Worm (Caenorhabditis elegans): ENCODE measurements around the gene abl-1.

The abl-1 gene

ce11 chrX:10591208-10591782, 32.7 kb downstream of the abl-1 start:
- no peak for TF ChIP-seq sptf-1 (tag; optimal IDR thresholded peaks at IDR 0.05)
- TF ChIP-seq skn-1 (tag; optimal IDR thresholded peaks at IDR 0.05) = no peak
- peak; percentile 30 for TF ChIP-seq unc-86 (tag; optimal IDR thresholded peaks at IDR 0.05)
- no peak for TF ChIP-seq egl-27 (tag; optimal IDR thresholded peaks at IDR 0.05)
- TF ChIP-seq ztf-11 (tag; optimal IDR thresholded peaks at IDR 0.05) = peak in 1 of 2 experiments; percentile 10
- no peak for TF ChIP-seq C04F5.9 (tag; optimal IDR thresholded peaks at IDR 0.05)
- TF ChIP-seq alr-1 (tag; optimal IDR thresholded peaks at IDR 0.05; ENCODE audit: borderline replicate concordance) = no peak
- no peak for TF ChIP-seq Y116A8C.19 (tag; optimal IDR thresholded peaks at IDR 0.05; ENCODE audit: borderline replicate concordance)
- TF ChIP-seq lin-14 (GFP tag; optimal IDR thresholded peaks at IDR 0.05) = peak; percentile 6

ce11 chrX:10590772-10591171, 33.2 kb downstream of the abl-1 start:
- TF ChIP-seq fkh-10 (GFP tag; optimal IDR thresholded peaks at IDR 0.05) = peak; percentile 75
- peak; percentile 31 for TF ChIP-seq lin-14 (GFP tag; optimal IDR thresholded peaks at IDR 0.05)
- TF ChIP-seq lin-35 (GFP tag; optimal IDR thresholded peaks at IDR 0.05) = no peak
- peak; percentile 2 for TF ChIP-seq nhr-85 (tag)

- TF ChIP-seq fkh-8 (tag; optimal IDR thresholded peaks at IDR 0.05) (peak; percentile 72), ets-5 (GFP tag; IDR thresholded peaks at IDR 0.05) (no peak), lin-35 (GFP tag; optimal IDR thresholded peaks at IDR 0.05) (no peak), ama-1 (optimal IDR thresholded peaks at IDR 0.05) (no peak), zag-1 (tag; optimal IDR thresholded peaks at IDR 0.05) (no peak)
Measured at ce11 chrX:10589465-10589864, 34.5 kb downstream of the abl-1 start, which contains the start of gene F57C7.4. TSS of gene F57C7.4 (minus strand) at chrX:10589565.

ce11 chrX:10576872-10577271, 47.1 kb downstream of the abl-1 start, which contains the start of gene nhx-5:
TSS of gene nhx-5 (plus strand) at chrX:10576953.
- no peak for TF ChIP-seq ama-1 (optimal IDR thresholded peaks at IDR 0.05)
- TF ChIP-seq efl-1 (optimal IDR thresholded peaks at IDR 0.05) = no peak
- peak in 1 of 2 experiments; percentile 35 for TF ChIP-seq efl-1 (GFP tag; optimal IDR thresholded peaks at IDR 0.05 in 1 of 2)

ce11 chrX:10576410-10576809, 47.6 kb downstream of the abl-1 start:
- no peak for TF ChIP-seq fkh-10 (GFP tag; optimal IDR thresholded peaks at IDR 0.05)
- TF ChIP-seq pag-3 (tag; optimal IDR thresholded peaks at IDR 0.05; ENCODE audit: borderline replicate concordance, insufficient read depth) = peak; percentile 16
- peak; percentile 47 for TF ChIP-seq nhr-85 (tag)
- TF ChIP-seq snpc-4 (tag; optimal IDR thresholded peaks at IDR 0.05) = peak; percentile 51
- peak; percentile 50 to 81 for TF ChIP-seq lsy-2 (tag; optimal IDR thresholded peaks at IDR 0.05)
- TF ChIP-seq dsc-1 (tag; optimal IDR thresholded peaks at IDR 0.05) = no peak
- no peak for TF ChIP-seq C34B4.2 (tag; optimal IDR thresholded peaks at IDR 0.05)
- peak in 1 of 2 experiments; percentile 12 for TF ChIP-seq mdl-1 (tag; optimal IDR thresholded peaks at IDR 0.05)
- TF ChIP-seq mef-2 (tag; optimal IDR thresholded peaks at IDR 0.05) = no peak
- no peak for TF ChIP-seq egl-13 (tag; optimal IDR thresholded peaks at IDR 0.05)
- TF ChIP-seq ceh-88 (GFP tag; IDR thresholded peaks at IDR 0.05) = no peak
- no peak for TF ChIP-seq nhr-12 (tag; optimal IDR thresholded peaks at IDR 0.05)
- peak; percentile 21; the same call in 1 of the 2 replicates for TF ChIP-seq isw-1 (GFP tag; IDR thresholded peaks at IDR 0.05)
- TF ChIP-seq lin-14 (GFP tag; optimal IDR thresholded peaks at IDR 0.05) = peak; percentile 85
- no peak for TF ChIP-seq mab-9 (GFP tag; IDR thresholded peaks at IDR 0.05)
- TF ChIP-seq nhr-77 (tag; optimal IDR thresholded peaks at IDR 0.05) = peak; percentile 6
- TF ChIP-seq ceh-82 (tag; optimal IDR thresholded peaks at IDR 0.05) = peak; percentile 22 to 76 (median 66)
- no peak for TF ChIP-seq ceh-8 (GFP tag; optimal IDR thresholded peaks at IDR 0.05)
- TF ChIP-seq ztf-11 (tag; optimal IDR thresholded peaks at IDR 0.05) = no peak
- no peak for TF ChIP-seq F16B12.6 (tag; optimal IDR thresholded peaks at IDR 0.05)
- TF ChIP-seq alr-1 (tag; optimal IDR thresholded peaks at IDR 0.05; ENCODE audit: borderline replicate concordance) = no peak
- no peak for TF ChIP-seq egl-27 (tag; optimal IDR thresholded peaks at IDR 0.05)
- peak; percentile 52 for TF ChIP-seq vab-15 (tag; optimal IDR thresholded peaks at IDR 0.05)
- TF ChIP-seq fkh-8 (tag; optimal IDR thresholded peaks at IDR 0.05) = peak; percentile 46
- no peak for TF ChIP-seq pax-3 (tag; optimal IDR thresholded peaks at IDR 0.05)
- peak; percentile 24 for TF ChIP-seq nhr-19 (GFP tag; conservative IDR thresholded peaks at IDR 0.05)
- no peak for TF ChIP-seq rnt-1 (tag; optimal IDR thresholded peaks at IDR 0.05)
- TF ChIP-seq hlh-17 (GFP tag; optimal IDR thresholded peaks at IDR 0.05; ENCODE audit: borderline replicate concordance) = no peak
- TF ChIP-seq nhr-237 (tag; optimal IDR thresholded peaks at IDR 0.05) = peak; percentile 70
- peak; percentile 46 for TF ChIP-seq mep-1 (tag; optimal IDR thresholded peaks at IDR 0.05)
- TF ChIP-seq xbp-1 (tag; optimal IDR thresholded peaks at IDR 0.05) = peak; percentile 60
- peak; percentile 98 for TF ChIP-seq zip-4 (GFP tag; optimal IDR thresholded peaks at IDR 0.05)
- TF ChIP-seq sptf-1 (tag; optimal IDR thresholded peaks at IDR 0.05) = no peak
